Fruit fly (Drosophila melanogaster): ENCODE results near the gene CG7300.
A peak's percentile ranks its signal among the peaks of the same experiment; 100 is the strongest.

CG7300 gene

dm6 chr2L:10665603-10666002, 32.2 kb downstream of the CG7300 start (continued):
- no peak for TF ChIP-seq pan (optimal IDR thresholded peaks at IDR 0.05)
- peak in 1 of 2 experiments; percentile 93 for TF ChIP-seq pan (GFP tag; optimal IDR thresholded peaks at IDR 0.05 in 1 of 2, IDR thresholded peaks at IDR 0.05 in 1 of 2)
- peak; percentile 82 for TF ChIP-seq CG32772 (GFP tag; IDR thresholded peaks at IDR 0.05)
- TF ChIP-seq CG7928 (GFP tag; optimal IDR thresholded peaks at IDR 0.05) = no peak
- TF ChIP-seq repo (GFP tag; optimal IDR thresholded peaks at IDR 0.05) = peak; percentile 77
- no peak for TF ChIP-seq amos (GFP tag; IDR thresholded peaks at IDR 0.05; ENCODE audit: partially characterized antibody)
- peak; percentile 60; the same call in 1 of the 3 replicates for TF ChIP-seq CG2199 (GFP tag; IDR thresholded peaks at IDR 0.05)
- TF ChIP-seq CHES-1-like (GFP tag; optimal IDR thresholded peaks at IDR 0.05) = peak; percentile 58
- TF ChIP-seq Taf1 (GFP tag; IDR thresholded peaks at IDR 0.05) = peak; percentile 41; the same call in 1 of the 2 replicates
- TF ChIP-seq ham (GFP tag; IDR thresholded peaks at IDR 0.05) = 0 out of 2 replicates have a peak, but pooled peaks have one; percentile 17
- TF ChIP-seq gro (GFP tag; optimal IDR thresholded peaks at IDR 0.05) = peak; percentile 75
- TF ChIP-seq HLH3B (GFP tag; IDR thresholded peaks at IDR 0.05) = peak; percentile 89
- TF ChIP-seq CG13624 (GFP tag; optimal IDR thresholded peaks at IDR 0.05) = peak; percentile 79
- peak; percentile 89 for TF ChIP-seq Sox102F (GFP tag; optimal IDR thresholded peaks at IDR 0.05)
- TF ChIP-seq nau (GFP tag; optimal IDR thresholded peaks at IDR 0.05) = peak; percentile 43
- TF ChIP-seq CG8089 (GFP tag; optimal IDR thresholded peaks at IDR 0.05) = peak; percentile 67
- no peak for TF ChIP-seq CG6791 (GFP tag; IDR thresholded peaks at IDR 0.05; ENCODE audit: partially characterized antibody)
- TF ChIP-seq phol (tag; optimal IDR thresholded peaks at IDR 0.05) = peak; percentile 71
- TF ChIP-seq Jarid2 (GFP tag; optimal IDR thresholded peaks at IDR 0.05) = peak; percentile 21
- peak; percentile 56 for TF ChIP-seq CG3281 (GFP tag; optimal IDR thresholded peaks at IDR 0.05)
- TF ChIP-seq CG11560 (tag; IDR thresholded peaks at IDR 0.05) = peak; percentile 54; the same call in 1 of the 3 replicates
- no peak for TF ChIP-seq klu (GFP tag; IDR thresholded peaks at IDR 0.05)
- no peak for TF ChIP-seq chinmo (GFP tag; IDR thresholded peaks at IDR 0.05; ENCODE audit: partially characterized antibody)
- TF ChIP-seq Hr78 (GFP tag; optimal IDR thresholded peaks at IDR 0.05) = no peak
- TF ChIP-seq Oli (tag; optimal IDR thresholded peaks at IDR 0.05) = peak; percentile 84
- peak; percentile 66 for TF ChIP-seq ERR (GFP tag; optimal IDR thresholded peaks at IDR 0.05)
- TF ChIP-seq Hr51 (GFP tag; optimal IDR thresholded peaks at IDR 0.05) = peak; percentile 43 to 89
- peak; percentile 58 for TF ChIP-seq slp2 (GFP tag; optimal IDR thresholded peaks at IDR 0.05)
- TF ChIP-seq tap (tag; optimal IDR thresholded peaks at IDR 0.05) = peak; percentile 80
- TF ChIP-seq CG7963 (GFP tag; IDR thresholded peaks at IDR 0.05; ENCODE audit: partially characterized antibody) = no peak
- peak; percentile 57 for TF ChIP-seq CG4282 (GFP tag; optimal IDR thresholded peaks at IDR 0.05)
- peak; percentile 74 for TF ChIP-seq CG17361 (GFP tag; IDR thresholded peaks at IDR 0.05)
- TF ChIP-seq B-H2 (GFP tag; optimal IDR thresholded peaks at IDR 0.05) = no peak
- peak; percentile 80 for TF ChIP-seq CG8944 (GFP tag; optimal IDR thresholded peaks at IDR 0.05)
- TF ChIP-seq CG6254 (GFP tag; optimal IDR thresholded peaks at IDR 0.05) = no peak
- peak; percentile 73; the same call in 2 of the 3 replicates for TF ChIP-seq CG6175 (GFP tag; IDR thresholded peaks at IDR 0.05)
- TF ChIP-seq CG5245 (GFP tag; optimal IDR thresholded peaks at IDR 0.05) = peak; percentile 64
- peak; percentile 36 for TF ChIP-seq CG11723 (GFP tag; optimal IDR thresholded peaks at IDR 0.05)
- TF ChIP-seq tx (GFP tag; optimal IDR thresholded peaks at IDR 0.05) = peak; percentile 72
- peak; percentile 21 for TF ChIP-seq CG30431 (GFP tag; optimal IDR thresholded peaks at IDR 0.05)
- peak in 1 of 2 experiments; percentile 74 for TF ChIP-seq bsh (GFP tag; optimal IDR thresholded peaks at IDR 0.05)
- TF ChIP-seq Ptx1 (GFP tag; IDR thresholded peaks at IDR 0.05) = peak; percentile 93
- TF ChIP-seq hth (optimal IDR thresholded peaks at IDR 0.05) = no peak
- no peak for TF ChIP-seq pzg (GFP tag; optimal IDR thresholded peaks at IDR 0.05)
- TF ChIP-seq CG15696 (tag; optimal IDR thresholded peaks at IDR 0.05) = no peak
- TF ChIP-seq az2 (GFP tag; optimal IDR thresholded peaks at IDR 0.05) = peak; percentile 76
- TF ChIP-seq so (GFP tag; IDR thresholded peaks at IDR 0.05) = peak; percentile 86
- peak; percentile 71 for TF ChIP-seq crc (GFP tag; optimal IDR thresholded peaks at IDR 0.05)
- peak; percentile 73 for TF ChIP-seq Optix (GFP tag; IDR thresholded peaks at IDR 0.05)
- peak; percentile 88 for TF ChIP-seq CG15269 (tag; optimal IDR thresholded peaks at IDR 0.05)
- peak; percentile 49 for TF ChIP-seq emc (GFP tag; optimal IDR thresholded peaks at IDR 0.05)
